Fruit fly (Drosophila melanogaster): ENCODE results near the gene Arfrp1.

The Arfrp1 gene

DNA sequence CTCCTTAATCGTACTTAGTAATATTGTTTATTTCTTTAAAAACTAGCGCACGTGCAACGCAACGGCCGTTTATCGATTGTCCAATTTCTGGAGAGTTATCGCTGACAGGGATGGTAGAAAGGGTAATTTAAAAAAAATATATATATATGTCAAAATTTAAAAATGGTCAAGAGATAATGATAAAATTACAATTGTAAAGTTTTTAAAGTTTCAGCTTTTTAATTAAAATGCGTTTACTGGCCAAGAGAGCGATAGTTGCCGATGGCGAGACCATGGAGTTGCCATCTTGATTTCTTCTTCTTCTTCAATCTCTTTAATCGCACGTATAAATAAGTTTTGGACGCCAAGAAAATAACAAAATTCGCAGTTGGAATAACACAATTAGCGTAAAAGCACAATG lies 25.9 kb upstream of the Arfrp1 start, which contains the start of the genes CG7246 and HP1b (continued):
- TF ChIP-seq Eip74EF (GFP tag; optimal IDR thresholded peaks at IDR 0.05), result no peak
- TF ChIP-seq stwl (tag; optimal IDR thresholded peaks at IDR 0.05), result peak; percentile 44
- TF ChIP-seq Opbp (GFP tag; IDR thresholded peaks at IDR 0.05; ENCODE audit: partially characterized antibody), result peak; percentile 54; the same call in 2 of the 3 replicates
- peak; percentile 66 for TF ChIP-seq nerfin-2 (GFP tag; IDR thresholded peaks at IDR 0.05; ENCODE audit: partially characterized antibody)
- TF ChIP-seq NK7.1 (GFP tag; optimal IDR thresholded peaks at IDR 0.05), result no peak
- peak; percentile 48 for TF ChIP-seq CG10462 (GFP tag; optimal IDR thresholded peaks at IDR 0.05)
- TF ChIP-seq tll (GFP tag; optimal IDR thresholded peaks at IDR 0.05), result no peak
- peak; percentile 53 for TF ChIP-seq Ssrp (tag; optimal IDR thresholded peaks at IDR 0.05)
- TF ChIP-seq Stat92E (GFP tag; optimal IDR thresholded peaks at IDR 0.05), result no peak
- peak; percentile 11; the same call in 1 of the 3 replicates for TF ChIP-seq CG7357 (GFP tag; IDR thresholded peaks at IDR 0.05)
- peak; percentile 45 for TF ChIP-seq Ets97D (GFP tag; optimal IDR thresholded peaks at IDR 0.05)
- peak; percentile 29 for TF ChIP-seq maf-S (GFP tag; optimal IDR thresholded peaks at IDR 0.05)
- TF ChIP-seq CG16813 (GFP tag; IDR thresholded peaks at IDR 0.05; ENCODE audit: partially characterized antibody), result peak; percentile 71
- TF ChIP-seq cato (GFP tag; optimal IDR thresholded peaks at IDR 0.05; ENCODE audit: borderline replicate concordance), result peak; percentile 43
- TF ChIP-seq gce (GFP tag; IDR thresholded peaks at IDR 0.05), result no peak
- 0 out of 3 replicates have a peak, but pooled peaks have one; percentile 10 for TF ChIP-seq CG2199 (GFP tag; IDR thresholded peaks at IDR 0.05)
- TF ChIP-seq cad (GFP tag; optimal IDR thresholded peaks at IDR 0.05), result no peak
- no peak for TF ChIP-seq CG43689 (GFP tag; IDR thresholded peaks at IDR 0.05)
- peak; percentile 63 for TF ChIP-seq CG13296 (GFP tag; optimal IDR thresholded peaks at IDR 0.05)
- TF ChIP-seq CG11085 (GFP tag; IDR thresholded peaks at IDR 0.05), result peak; percentile 69
- no peak for TF ChIP-seq CG16863 (GFP tag; optimal IDR thresholded peaks at IDR 0.05)
- TF ChIP-seq nerfin-1 (tag; optimal IDR thresholded peaks at IDR 0.05), result peak; percentile 41
- no peak for TF ChIP-seq sima (GFP tag; optimal IDR thresholded peaks at IDR 0.05)
- peak; percentile 68 for TF ChIP-seq Ada2b (GFP tag; IDR thresholded peaks at IDR 0.05)
- TF ChIP-seq CG32767 (GFP tag; IDR thresholded peaks at IDR 0.05), result 0 out of 2 replicates have a peak, but pooled peaks have one; percentile 38
- peak in 1 of 2 experiments; percentile 76 for TF ChIP-seq bsh (GFP tag; optimal IDR thresholded peaks at IDR 0.05)
- TF ChIP-seq ab (GFP tag; optimal IDR thresholded peaks at IDR 0.05), result no peak
- TF ChIP-seq lola (GFP tag; optimal IDR thresholded peaks at IDR 0.05), result peak in 1 of 3 experiments; percentile 56
- TF ChIP-seq D19B (GFP tag; optimal IDR thresholded peaks at IDR 0.05), result peak; percentile 26
- peak in 1 of 2 experiments; percentile 12 for TF ChIP-seq insv (GFP tag; optimal IDR thresholded peaks at IDR 0.05)
- no peak for TF ChIP-seq CG3163 (GFP tag; optimal IDR thresholded peaks at IDR 0.05)
- no peak for TF ChIP-seq Atf-2 (GFP tag; optimal IDR thresholded peaks at IDR 0.05)
- no peak for TF ChIP-seq CG5180 (GFP tag; optimal IDR thresholded peaks at IDR 0.05)
- peak; percentile 64 for TF ChIP-seq CG31224 (GFP tag; IDR thresholded peaks at IDR 0.05)
- no peak for TF ChIP-seq CG10959 (GFP tag; IDR thresholded peaks at IDR 0.05)
- TF ChIP-seq ems (GFP tag; optimal IDR thresholded peaks at IDR 0.05), result peak; percentile 59
- TF ChIP-seq inv (GFP tag; IDR thresholded peaks at IDR 0.05; ENCODE audit: partially characterized antibody), result peak; percentile 52; the same call in 1 of the 2 replicates
- no peak for TF ChIP-seq prd (optimal IDR thresholded peaks at IDR 0.05)
- peak; percentile 84 for TF ChIP-seq prd (GFP tag; IDR thresholded peaks at IDR 0.05)
- 0 out of 3 replicates have a peak, but pooled peaks have one; percentile 16 for TF ChIP-seq CG6175 (GFP tag; IDR thresholded peaks at IDR 0.05)
- no peak for TF ChIP-seq eyg (GFP tag; optimal IDR thresholded peaks at IDR 0.05)
- no peak for TF ChIP-seq CG12071 (GFP tag; optimal IDR thresholded peaks at IDR 0.05)
- peak; percentile 14 for TF ChIP-seq CG8281 (tag; optimal IDR thresholded peaks at IDR 0.05)
- no peak for TF ChIP-seq NC2β (GFP tag; optimal IDR thresholded peaks at IDR 0.05)
- peak; percentile 92 for TF ChIP-seq Ets65A (GFP tag)
- peak; percentile 72 for TF ChIP-seq Aef1 (GFP tag; IDR thresholded peaks at IDR 0.05)
- TF ChIP-seq hkb (optimal IDR thresholded peaks at IDR 0.05), result no peak
- peak; percentile 70 for TF ChIP-seq hkb (GFP tag; IDR thresholded peaks at IDR 0.05)
- peak; percentile 77 for TF ChIP-seq nmo (GFP tag; optimal IDR thresholded peaks at IDR 0.05)
- TF ChIP-seq kni (GFP tag; optimal IDR thresholded peaks at IDR 0.05), result no peak

Measured in whole organism, embryonic.